Fruit fly (Drosophila melanogaster): ENCODE results near the gene Ir75a.

dm6 chr3L:17849517-17849916 lies 31.8 kb upstream of the Ir75a start, which contains the start of gene TrpRS-m:
- TF ChIP-seq CTCF (optimal IDR thresholded peaks at IDR 0.05) (no peak), CG8478 (optimal IDR thresholded peaks at IDR 0.05) (no peak)

Data from S2 (cell line).